Worm (Caenorhabditis elegans) whole organism, young adult: ENCODE results near the gene F31B12.3.

Experiments used
- B0336.3 ChIP-seq: fragments of 200-800 bp; sonication (Bioruptor generic); IDR thresholded peaks from 2 replicates; pipeline ENCODE4 v1.3.6; 2022; ENCODE audit warnings: missing genetic modification characterization, missing compliant biosample characterization
- C06A6.2 ChIP-seq: fragments of 200-800 bp; sonication (Bioruptor generic); conservative IDR thresholded peaks from 2 replicates; pipeline ENCODE4 v1.3.6; 2022; ENCODE audit warnings: missing genetic modification characterization, missing compliant biosample characterization
- C17E4.6 ChIP-seq: fragments of 200-800 bp; sonication (Bioruptor generic); IDR thresholded peaks from 2 replicates; pipeline ENCODE4 v1.3.6; 2022; ENCODE audit warnings: missing genetic modification reagents, missing genetic modification characterization, missing compliant biosample characterization
- F57C9.4 ChIP-seq: sonication (generic microtip); optimal IDR thresholded peaks from 2 replicates; lab custom pipeline; 2017; ENCODE audit warnings: mild to moderate bottlenecking, missing genetic modification characterization, missing compliant biosample characterization
- T07F8.4 ChIP-seq: sonication (generic microtip); optimal IDR thresholded peaks from 2 replicates; lab custom pipeline; 2016; ENCODE audit warnings: mild to moderate bottlenecking, missing genetic modification characterization, moderate library complexity, missing compliant biosample characterization
- T26A5.8 ChIP-seq: sonication (generic microtip); optimal IDR thresholded peaks from 2 replicates; lab custom pipeline; 2016; ENCODE audit warnings: missing genetic modification characterization, missing compliant biosample characterization
- Y56A3A.18 ChIP-seq: fragments of 200-800 bp; sonication (Bioruptor generic); IDR thresholded peaks from 2 replicates; pipeline ENCODE4 v1.3.6; 2022; ENCODE audit warnings: missing genetic modification reagents, missing genetic modification characterization, missing compliant biosample characterization
- Y67H2A.10 ChIP-seq: fragments of 200-800 bp; sonication (Bioruptor generic); conservative IDR thresholded peaks from 2 replicates; pipeline ENCODE4 v1.3.6; 2022; ENCODE audit warnings: missing genetic modification reagents, missing genetic modification characterization, missing compliant biosample characterization
- aptf-2 ChIP-seq: fragments of 200-800 bp; sonication (Bioruptor generic); conservative IDR thresholded peaks from 2 replicates; pipeline ENCODE4 v1.3.6; 2022; ENCODE audit warnings: missing genetic modification reagents, missing genetic modification characterization, missing compliant biosample characterization
- athp-1 ChIP-seq: sonication (generic microtip); optimal IDR thresholded peaks from 2 replicates; lab custom pipeline; 2017; ENCODE audit warnings: mild to moderate bottlenecking, missing genetic modification characterization, missing compliant biosample characterization
- bed-1 ChIP-seq: fragments of 200-800 bp; sonication (Bioruptor generic); IDR thresholded peaks from 2 replicates; pipeline ENCODE4 v1.3.6; 2022; ENCODE audit warnings: missing genetic modification reagents, missing genetic modification characterization, missing compliant biosample characterization
- cebp-1 ChIP-seq, 2 experiments: fragments of 200-800 bp in 1 of 2; sonication (Bioruptor generic) in 1 of 2; sonication (generic microtip) in 1 of 2; IDR thresholded peaks in 1 of 2; optimal IDR thresholded peaks in 1 of 2; 2 replicates each; pipeline versions ENCODE4 v1.3.6 to Lab custom; 2017 to 2022; ENCODE audit warnings: missing compliant biosample characterization in 2 of 2, missing genetic modification characterization in 2 of 2, mild to moderate bottlenecking in 1 of 2, missing genetic modification reagents in 1 of 2, moderate library complexity in 1 of 2
- cebp-2 ChIP-seq: fragments of 200-800 bp; sonication (Bioruptor generic); IDR thresholded peaks from 2 replicates; pipeline ENCODE4 v1.3.6; 2022; ENCODE audit warnings: missing genetic modification characterization, missing compliant biosample characterization
- ceh-40 ChIP-seq: fragments of 200-800 bp; sonication (Bioruptor generic); IDR thresholded peaks from 2 replicates; pipeline ENCODE4 v1.3.6; 2022; ENCODE audit warnings: missing genetic modification characterization, missing compliant biosample characterization
- ceh-91 ChIP-seq: fragments of 200-800 bp; sonication (Bioruptor generic); IDR thresholded peaks from 2 replicates; pipeline ENCODE4 v1.3.6; 2022; ENCODE audit warnings: missing genetic modification reagents, missing genetic modification characterization, missing compliant biosample characterization
- chd-7 ChIP-seq: sonication (generic microtip); optimal IDR thresholded peaks from 2 replicates; lab custom pipeline; 2016; ENCODE audit warnings: mild to moderate bottlenecking, missing genetic modification characterization, moderate library complexity, missing compliant biosample characterization
- die-1 ChIP-seq: sonication (generic microtip); optimal IDR thresholded peaks from 2 replicates; lab custom pipeline; 2016; ENCODE audit warnings: missing genotype, mild to moderate bottlenecking, missing genetic modification characterization, missing compliant biosample characterization
- dpff-1 ChIP-seq: sonication (generic microtip); optimal IDR thresholded peaks from 2 replicates; lab custom pipeline; 2017; ENCODE audit warnings: mild to moderate bottlenecking, missing genetic modification characterization, missing compliant biosample characterization
- dpl-1 ChIP-seq: fragments of 150-350 bp; optimal IDR thresholded peaks from 2 replicates; lab custom pipeline; 2014; ENCODE audit warnings: missing biosample characterization, missing genetic modification reagents, missing genetic modification characterization
- fkh-3 ChIP-seq: sonication (generic microtip); optimal IDR thresholded peaks from 2 replicates; lab custom pipeline; 2016; ENCODE audit warnings: mild to moderate bottlenecking, missing genetic modification characterization, missing compliant biosample characterization
- gei-17 ChIP-seq: fragments of 200-800 bp; sonication (Bioruptor generic); optimal IDR thresholded peaks from 2 replicates; lab custom pipeline; 2018; ENCODE audit warnings: mild to moderate bottlenecking, missing genetic modification characterization, missing compliant biosample characterization
- him-1 ChIP-seq: sonication (generic microtip); optimal IDR thresholded peaks from 2 replicates; lab custom pipeline; 2016; ENCODE audit warnings: missing genotype, missing genetic modification reagents, missing genetic modification characterization, missing compliant biosample characterization
- hlh-12 ChIP-seq: sonication (generic microtip); optimal IDR thresholded peaks from 2 replicates; lab custom pipeline; 2016; ENCODE audit warnings: missing genetic modification characterization, missing compliant biosample characterization
- hsf-1 ChIP-seq: fragments of 200-800 bp; sonication (Bioruptor generic); IDR thresholded peaks from 2 replicates; pipeline ENCODE4 v1.3.6; 2022; ENCODE audit warnings: missing genetic modification reagents, missing genetic modification characterization, missing compliant biosample characterization
- lin-54 ChIP-seq: fragments of 200-800 bp; sonication (Bioruptor generic); optimal IDR thresholded peaks from 2 replicates; lab custom pipeline; 2018; ENCODE audit warnings: mild to moderate bottlenecking, missing genetic modification characterization, missing compliant biosample characterization
- madf-10 ChIP-seq: sonication (generic microtip); optimal IDR thresholded peaks from 2 replicates; lab custom pipeline; 2016; ENCODE audit warnings: mild to moderate bottlenecking, missing genetic modification characterization, missing compliant biosample characterization
- madf-3 ChIP-seq: fragments of 200-800 bp; sonication (Bioruptor generic); IDR thresholded peaks from 2 replicates; pipeline ENCODE4 v1.3.6; 2022; ENCODE audit warnings: missing genetic modification reagents, missing genetic modification characterization, missing compliant biosample characterization
- madf-8 ChIP-seq: fragments of 200-800 bp; sonication (Bioruptor generic); conservative IDR thresholded peaks from 2 replicates; pipeline ENCODE4 v1.3.6; 2022; ENCODE audit warnings: missing genetic modification reagents, missing genetic modification characterization, missing compliant biosample characterization
- nfya-1 ChIP-seq: sonication (generic microtip); optimal IDR thresholded peaks from 2 replicates; lab custom pipeline; 2017; ENCODE audit warnings: antibody characterized with exemption, missing compliant biosample characterization, missing genetic modification characterization, borderline replicate concordance; ENCODE audit not compliant: insufficient read depth
- nhr-80 ChIP-seq: sonication (generic microtip); optimal IDR thresholded peaks from 2 replicates; lab custom pipeline; 2016; ENCODE audit warnings: missing genetic modification characterization, missing compliant biosample characterization
- rec-8 ChIP-seq, 2 experiments: sonication (generic microtip); optimal IDR thresholded peaks; 2 replicates each; lab custom pipeline; 2016; ENCODE audit warnings: mild to moderate bottlenecking in 2 of 2, missing genetic modification characterization in 2 of 2, missing genetic modification reagents in 2 of 2, missing genotype in 2 of 2, missing biosample characterization in 1 of 2, missing compliant biosample characterization in 1 of 2, moderate library complexity in 1 of 2
- rpc-1 ChIP-seq, 2 experiments: fragments of 150-350 bp in 1 of 2; sonication (generic microtip) in 1 of 2; optimal IDR thresholded peaks; 2 replicates each; lab custom pipeline; 2014 to 2018; ENCODE audit warnings: missing biosample characterization in 1 of 2, missing genetic modification characterization in 1 of 2, missing genetic modification reagents in 1 of 2, missing genotype in 1 of 2
- sdz-38 ChIP-seq: sonication (generic microtip); optimal IDR thresholded peaks from 2 replicates; lab custom pipeline; 2016; ENCODE audit warnings: missing genotype, missing genetic modification characterization, missing compliant biosample characterization
- sea-2 ChIP-seq: fragments of 200-800 bp; sonication (Bioruptor generic); IDR thresholded peaks from 2 replicates; pipeline ENCODE4 v1.3.6; 2022; ENCODE audit warnings: missing genetic modification characterization, missing compliant biosample characterization
- tbp1 ChIP-seq: fragments of 200-800 bp; sonication (Bioruptor generic); optimal IDR thresholded peaks from 2 replicates; lab custom pipeline; 2018; ENCODE audit warnings: mild to moderate bottlenecking, missing genetic modification characterization, missing compliant biosample characterization
- tbx-9 ChIP-seq: sonication (generic microtip); optimal IDR thresholded peaks from 2 replicates; lab custom pipeline; 2016; ENCODE audit warnings: borderline replicate concordance, missing genetic modification characterization, inconsistent platforms, missing compliant biosample characterization
- tlf-1 ChIP-seq: fragments of 200-800 bp; sonication (Bioruptor generic); optimal IDR thresholded peaks from 2 replicates; lab custom pipeline; 2018; ENCODE audit warnings: mild to moderate bottlenecking, missing genetic modification characterization, missing compliant biosample characterization
- unc-130 ChIP-seq: sonication (generic microtip); optimal IDR thresholded peaks from 2 replicates; lab custom pipeline; 2016; ENCODE audit warnings: missing genetic modification reagents, missing genetic modification characterization, missing compliant biosample characterization
- unc-62 ChIP-seq: fragments of 150-350 bp; optimal IDR thresholded peaks from 2 replicates; lab custom pipeline; 2014; ENCODE audit warnings: missing biosample characterization, missing genetic modification reagents, missing genetic modification characterization
- ztf-22 ChIP-seq: fragments of 200-800 bp; sonication (Bioruptor generic); optimal IDR thresholded peaks from 2 replicates; lab custom pipeline; 2018; ENCODE audit warnings: mild to moderate bottlenecking, missing genetic modification characterization, moderate library complexity, missing compliant biosample characterization

Gene F31B12.3

ce11 chrX:10862582-10862981 is 42.2 kb upstream of the F31B12.3 start (continued):
- TF ChIP-seq tlf-1, result no peak

ce11 chrX:10861673-10862072 is 41.3 kb upstream of the F31B12.3 start:
- no peak for TF ChIP-seq unc-62
- no peak for TF ChIP-seq dpl-1 (GFP tag; lab: Kevin White, UChicago)
- TF ChIP-seq cebp-2 (GFP tag; lab: Robert Waterston, UW), result no peak
- TF ChIP-seq nfya-1 (tag; lab: Kevin White, UChicago), result no peak
- TF ChIP-seq C06A6.2 (GFP tag; lab: Robert Waterston, UW), result no peak
- no peak for TF ChIP-seq ceh-40 (GFP tag; lab: Robert Waterston, UW)

- TF ChIP-seq unc-130, result no peak
- TF ChIP-seq tbp1 (GFP tag; lab: Kevin White, UChicago), result no peak
- TF ChIP-seq ceh-91 (GFP tag; lab: Robert Waterston, UW), result no peak
- TF ChIP-seq sea-2 (GFP tag; lab: Robert Waterston, UW), result no peak
- no peak for TF ChIP-seq madf-10 (tag; lab: Kevin White, UChicago)
- no peak for TF ChIP-seq nhr-80
- no peak for TF ChIP-seq B0336.3
- no peak for TF ChIP-seq F57C9.4 (tag; lab: Kevin White, UChicago)
- TF ChIP-seq lin-54 (GFP tag; lab: Kevin White, UChicago), result no peak
- no peak for TF ChIP-seq bed-1 (GFP tag; lab: Robert Waterston, UW)
- TF ChIP-seq Y56A3A.18, result no peak
- no peak for TF ChIP-seq athp-1
- no peak for TF ChIP-seq aptf-2
- no peak for TF ChIP-seq fkh-3
- no peak for TF ChIP-seq T07F8.4 (tag; lab: Kevin White, UChicago)
- no peak for TF ChIP-seq die-1 (tag; lab: Kevin White, UChicago)
- TF ChIP-seq hlh-12 (tag; lab: Kevin White, UChicago), result no peak
- TF ChIP-seq gei-17 (GFP tag; lab: Kevin White, UChicago), result no peak
- TF ChIP-seq madf-8, result no peak
- TF ChIP-seq ztf-22 (GFP tag; lab: Kevin White, UChicago), result no peak
Observed at ce11 chrX:10859622-10860021, 39.2 kb upstream of the F31B12.3 start.

- TF ChIP-seq him-1 (tag; lab: Kevin White, UChicago) (no peak), T26A5.8 (tag; lab: Kevin White, UChicago) (no peak), sdz-38 (tag; lab: Kevin White, UChicago) (no peak), hsf-1 (GFP tag; lab: Robert Waterston, UW) (no peak), C17E4.6 (GFP tag; lab: Robert Waterston, UW) (no peak), chd-7 (tag; lab: Kevin White, UChicago) (no peak), Y67H2A.10 (no peak), dpff-1 (tag; lab: Kevin White, UChicago) (no peak), rec-8 (tag; optimal IDR thresholded peaks at IDR 0.05; lab: Kevin White, UChicago) (no peak), cebp-1 (GFP tag; IDR thresholded peaks at IDR 0.05; lab: Robert Waterston, UW) (no peak), cebp-1 (tag; optimal IDR thresholded peaks at IDR 0.05; lab: Kevin White, UChicago) (no peak), rpc-1 (optimal IDR thresholded peaks at IDR 0.05; lab: Kevin White, UChicago) (no peak), rpc-1 (tag; optimal IDR thresholded peaks at IDR 0.05; lab: Kevin White, UChicago) (no peak), madf-3 (GFP tag; lab: Robert Waterston, UW) (no peak), ztf-22 (GFP tag; lab: Kevin White, UChicago) (no peak), tbx-9 (tag; lab: Kevin White, UChicago) (no peak), tbp1 (GFP tag; lab: Kevin White, UChicago) (no peak), Y56A3A.18 (no peak), ceh-91 (GFP tag; lab: Robert Waterston, UW) (no peak), C06A6.2 (GFP tag; lab: Robert Waterston, UW) (no peak)
- TF ChIP-seq, all 124 proteins: peak for 0
Observed at ce11 chrX:10859211-10859610, 38.8 kb upstream of the F31B12.3 start, which contains the start of gene pgp-5. pgp-5 (minus strand) TSS chrX:10859297.
